Fruit fly (Drosophila melanogaster) whole organism, prepupa: ENCODE measurements around the gene CG4328.
A peak's percentile ranks its signal among the peaks of the same experiment; 100 is the strongest.

Experiments used
- Blimp-1 ChIP-seq: fragments of 200-800 bp; sonication (Bioruptor generic); optimal IDR thresholded peaks from 3 replicates; lab custom pipeline; 2017; ENCODE audit warnings: missing biosample characterization, missing genetic modification characterization, mild to moderate bottlenecking, moderate library complexity, missing genetic modification reagents
- CG10669 ChIP-seq: fragments of 200-800 bp; sonication (Bioruptor generic); optimal IDR thresholded peaks from 3 replicates; lab custom pipeline; 2018; ENCODE audit warnings: missing biosample characterization, mild to moderate bottlenecking, missing genetic modification characterization, moderate library complexity
- CG11294 ChIP-seq: fragments of 200-800 bp; sonication (Bioruptor generic); IDR thresholded peaks from 2 replicates; pipeline ENCODE4 v1.3.6; 2022; ENCODE audit warnings: missing biosample characterization, missing genetic modification characterization
- CG11762 ChIP-seq: fragments of 200-800 bp; sonication (Bioruptor generic); optimal IDR thresholded peaks from 3 replicates; lab custom pipeline; 2016; ENCODE audit warnings: missing biosample characterization, missing genetic modification characterization; ENCODE audit not compliant: insufficient read depth
- CG11902 ChIP-seq: fragments of 200-800 bp; sonication (Bioruptor generic); optimal IDR thresholded peaks from 3 replicates; lab custom pipeline; 2016; ENCODE audit warnings: missing biosample characterization, missing genetic modification characterization
- CG1621 ChIP-seq: fragments of 200-800 bp; sonication (Bioruptor generic); optimal IDR thresholded peaks from 3 replicates; lab custom pipeline; 2018; ENCODE audit warnings: missing biosample characterization, mild to moderate bottlenecking, missing genetic modification characterization
- CG16779 ChIP-seq: fragments of 200-800 bp; sonication (Bioruptor generic); optimal IDR thresholded peaks from 3 replicates; lab custom pipeline; 2017; ENCODE audit warnings: missing biosample characterization, mild to moderate bottlenecking, missing genetic modification characterization
- CG3032 ChIP-seq: fragments of 200-800 bp; optimal IDR thresholded peaks from 2 replicates; lab custom pipeline; 2019; ENCODE audit warnings: missing biosample characterization, mild to moderate bottlenecking, missing genetic modification characterization, moderate library complexity
- CG31627 ChIP-seq: fragments of 200-800 bp; sonication (Bioruptor generic); optimal IDR thresholded peaks from 3 replicates; lab custom pipeline; 2016; ENCODE audit warnings: missing biosample characterization, missing genetic modification characterization
- CG32006 ChIP-seq: fragments of 200-800 bp; sonication (Bioruptor generic); optimal IDR thresholded peaks from 3 replicates; lab custom pipeline; 2017; ENCODE audit warnings: missing biosample characterization, mild to moderate bottlenecking, missing genetic modification characterization
- CG34406 ChIP-seq: fragments of 200-800 bp; sonication (Bioruptor generic); optimal IDR thresholded peaks from 3 replicates; lab custom pipeline; 2016; ENCODE audit warnings: missing biosample characterization, missing genetic modification characterization
- CG4318 ChIP-seq: fragments of 200-800 bp; sonication (Bioruptor generic); optimal IDR thresholded peaks from 3 replicates; lab custom pipeline; 2017; ENCODE audit warnings: missing biosample characterization, mild to moderate bottlenecking, missing genetic modification characterization
- CG6792 ChIP-seq: fragments of 200-800 bp; sonication (Bioruptor generic); optimal IDR thresholded peaks from 3 replicates; lab custom pipeline; 2016; ENCODE audit warnings: missing biosample characterization, missing genetic modification characterization
- CG6808 ChIP-seq: fragments of 200-800 bp; sonication (Bioruptor generic); optimal IDR thresholded peaks from 3 replicates; lab custom pipeline; 2017; ENCODE audit warnings: missing biosample characterization, missing genetic modification characterization, mild to moderate bottlenecking, moderate library complexity, missing genetic modification reagents
- CG6854 ChIP-seq: fragments of 200-800 bp; sonication (Bioruptor generic); optimal IDR thresholded peaks from 2 replicates; lab custom pipeline; 2017; ENCODE audit warnings: missing biosample characterization, mild to moderate bottlenecking, missing genetic modification characterization
- CG8119 ChIP-seq: fragments of 200-800 bp; sonication (Bioruptor generic); IDR thresholded peaks from 3 replicates; pipeline ENCODE4 v1.3.6; 2022; ENCODE audit warnings: missing biosample characterization, missing genetic modification characterization
- CG8319 ChIP-seq: fragments of 200-800 bp; sonication (Bioruptor generic); optimal IDR thresholded peaks from 3 replicates; lab custom pipeline; 2016; ENCODE audit warnings: missing biosample characterization, missing genetic modification characterization
- CG8632 ChIP-seq: fragments of 200-800 bp; sonication (Bioruptor generic); optimal IDR thresholded peaks from 3 replicates; lab custom pipeline; 2016; ENCODE audit warnings: missing biosample characterization, missing genetic modification characterization
- CG9139 ChIP-seq: fragments of 200-800 bp; sonication (Bioruptor generic); optimal IDR thresholded peaks from 3 replicates; lab custom pipeline; 2017; ENCODE audit warnings: missing biosample characterization, mild to moderate bottlenecking, missing genetic modification characterization
- Eip75B ChIP-seq: fragments of 200-800 bp; sonication (Bioruptor generic); optimal IDR thresholded peaks from 3 replicates; lab custom pipeline; 2016; ENCODE audit warnings: missing biosample characterization, missing genetic modification characterization
- Eip78C ChIP-seq: fragments of 200-800 bp; sonication (Bioruptor generic); peaks from one replicate; lab custom pipeline; 2016; ENCODE audit warnings: missing biosample characterization, missing genetic modification characterization
- Ets21C ChIP-seq: fragments of 200-800 bp; sonication (Bioruptor generic); optimal IDR thresholded peaks from 3 replicates; lab custom pipeline; 2016; ENCODE audit warnings: missing biosample characterization, missing genetic modification characterization
- Ets96B ChIP-seq: fragments of 200-800 bp; optimal IDR thresholded peaks from 2 replicates; lab custom pipeline; 2019; ENCODE audit warnings: missing biosample characterization, mild to moderate bottlenecking, missing genetic modification characterization, moderate library complexity
- Gug ChIP-seq: fragments of 200-800 bp; sonication (Bioruptor generic); IDR thresholded peaks from 2 replicates; pipeline ENCODE4 v1.3.6; 2022; ENCODE audit warnings: missing biosample characterization, missing genetic modification characterization
- Hr38 ChIP-seq: sonication (Bioruptor generic); optimal IDR thresholded peaks from 2 replicates; lab custom pipeline; 2016; ENCODE audit warnings: missing biosample characterization, missing genetic modification characterization
- Hr39 ChIP-seq: fragments of 200-800 bp; sonication (Bioruptor generic); optimal IDR thresholded peaks from 2 replicates; lab custom pipeline; 2016; ENCODE audit warnings: missing biosample characterization, missing genetic modification characterization
- Hr4 ChIP-seq: fragments of 200-800 bp; sonication (Bioruptor generic); optimal IDR thresholded peaks from 3 replicates; lab custom pipeline; 2016; ENCODE audit warnings: missing biosample characterization, missing genetic modification characterization
- Lpt ChIP-seq: fragments of 200-800 bp; sonication (Bioruptor generic); optimal IDR thresholded peaks from 3 replicates; lab custom pipeline; 2016; ENCODE audit warnings: missing biosample characterization, missing genetic modification characterization
- Met ChIP-seq: fragments of 200-800 bp; sonication (Bioruptor generic); optimal IDR thresholded peaks from 3 replicates; lab custom pipeline; 2016; ENCODE audit warnings: missing biosample characterization, missing genetic modification characterization
- OdsH ChIP-seq: fragments of 200-800 bp; sonication (Bioruptor generic); optimal IDR thresholded peaks from 3 replicates; lab custom pipeline; 2016; ENCODE audit warnings: missing biosample characterization, missing genetic modification characterization
- Smox ChIP-seq: fragments of 200-800 bp; sonication (Bioruptor generic); optimal IDR thresholded peaks from 3 replicates; lab custom pipeline; 2016; ENCODE audit warnings: missing biosample characterization, missing genetic modification characterization
- Sox102F ChIP-seq: fragments of 200-800 bp; sonication (Bioruptor generic); optimal IDR thresholded peaks from 2 replicates; lab custom pipeline; 2016; ENCODE audit warnings: missing biosample characterization, mild to moderate bottlenecking, missing genetic modification characterization
- Sox15 ChIP-seq: fragments of 200-800 bp; sonication (Bioruptor generic); optimal IDR thresholded peaks from 3 replicates; lab custom pipeline; 2016; ENCODE audit warnings: missing biosample characterization, missing genetic modification characterization
- achi ChIP-seq: fragments of 200-800 bp; sonication (Bioruptor generic); optimal IDR thresholded peaks from 3 replicates; lab custom pipeline; 2016; ENCODE audit warnings: missing biosample characterization, missing genetic modification characterization
- acj6 ChIP-seq: fragments of 200-800 bp; sonication (Bioruptor generic); optimal IDR thresholded peaks from 3 replicates; lab custom pipeline; 2016; ENCODE audit warnings: missing biosample characterization, missing genetic modification characterization
- cyc ChIP-seq: fragments of 200-800 bp; sonication (Bioruptor generic); optimal IDR thresholded peaks from 3 replicates; lab custom pipeline; 2016; ENCODE audit warnings: missing biosample characterization, missing genetic modification characterization
- dac ChIP-seq: fragments of 200-800 bp; sonication (Bioruptor generic); optimal IDR thresholded peaks from 2 replicates; lab custom pipeline; 2017; ENCODE audit warnings: missing biosample characterization, mild to moderate bottlenecking, missing genetic modification characterization
- dsx ChIP-seq: fragments of 200-800 bp; optimal IDR thresholded peaks from 3 replicates; lab custom pipeline; 2019; ENCODE audit warnings: missing biosample characterization, mild to moderate bottlenecking, missing genetic modification characterization, moderate library complexity; ENCODE audit not compliant: poor library complexity, severe bottlenecking
- eg ChIP-seq: fragments of 200-800 bp; sonication (Bioruptor generic); IDR thresholded peaks from 3 replicates; pipeline ENCODE4 v1.3.6; 2022; ENCODE audit warnings: missing biosample characterization, missing genetic modification characterization
- esn ChIP-seq: fragments of 200-800 bp; sonication (Bioruptor generic); optimal IDR thresholded peaks from 2 replicates; lab custom pipeline; 2016; ENCODE audit warnings: missing biosample characterization, mild to moderate bottlenecking, missing genetic modification characterization, moderate library complexity
- fd85E ChIP-seq: fragments of 200-800 bp; sonication (Bioruptor generic); optimal IDR thresholded peaks from 3 replicates; lab custom pipeline; 2016; ENCODE audit warnings: missing biosample characterization, missing genetic modification characterization
- fkh ChIP-seq: fragments of 200-800 bp; sonication (Bioruptor generic); optimal IDR thresholded peaks from 3 replicates; lab custom pipeline; 2017; ENCODE audit warnings: missing biosample characterization, mild to moderate bottlenecking, missing genetic modification characterization, moderate library complexity
- lz ChIP-seq: fragments of 200-800 bp; sonication (Bioruptor generic); optimal IDR thresholded peaks from 3 replicates; lab custom pipeline; 2016; ENCODE audit warnings: missing biosample characterization, missing genetic modification characterization
- net ChIP-seq: fragments of 200-800 bp; sonication (Bioruptor generic); optimal IDR thresholded peaks from 3 replicates; lab custom pipeline; 2016; ENCODE audit warnings: missing biosample characterization, missing genetic modification characterization
- pdm3 ChIP-seq: fragments of 200-800 bp; sonication (Bioruptor generic); optimal IDR thresholded peaks from 3 replicates; lab custom pipeline; 2016; ENCODE audit warnings: missing biosample characterization, missing genetic modification characterization
- salr ChIP-seq, 2 experiments: fragments of 200-800 bp; sonication (Bioruptor generic); optimal IDR thresholded peaks; 3 replicates each; lab custom pipeline; 2016 to 2018; ENCODE audit warnings: missing biosample characterization in 2 of 2, missing genetic modification characterization in 2 of 2, mild to moderate bottlenecking in 1 of 2
- spab ChIP-seq: fragments of 200-800 bp; sonication (Bioruptor generic); optimal IDR thresholded peaks from 2 replicates; lab custom pipeline; 2017; ENCODE audit warnings: missing biosample characterization, mild to moderate bottlenecking, missing genetic modification characterization, missing genetic modification reagents
- ss ChIP-seq, 2 experiments: fragments of 200-800 bp; sonication (Bioruptor generic); optimal IDR thresholded peaks; 2 replicates in 1 of 2; 3 replicates in 1 of 2; lab custom pipeline; 2017 to 2018; ENCODE audit warnings: mild to moderate bottlenecking in 2 of 2, missing biosample characterization in 2 of 2, missing genetic modification characterization in 2 of 2, moderate library complexity in 1 of 2
- svp ChIP-seq: fragments of 200-800 bp; sonication (Bioruptor generic); peaks from one replicate; lab custom pipeline; 2016; ENCODE audit warnings: missing biosample characterization, missing genetic modification characterization
- vri ChIP-seq: fragments of 200-800 bp; sonication (Bioruptor generic); optimal IDR thresholded peaks from 3 replicates; lab custom pipeline; 2016; ENCODE audit warnings: missing biosample characterization, mild to moderate bottlenecking, missing genetic modification characterization

CG4328 gene

DNA sequence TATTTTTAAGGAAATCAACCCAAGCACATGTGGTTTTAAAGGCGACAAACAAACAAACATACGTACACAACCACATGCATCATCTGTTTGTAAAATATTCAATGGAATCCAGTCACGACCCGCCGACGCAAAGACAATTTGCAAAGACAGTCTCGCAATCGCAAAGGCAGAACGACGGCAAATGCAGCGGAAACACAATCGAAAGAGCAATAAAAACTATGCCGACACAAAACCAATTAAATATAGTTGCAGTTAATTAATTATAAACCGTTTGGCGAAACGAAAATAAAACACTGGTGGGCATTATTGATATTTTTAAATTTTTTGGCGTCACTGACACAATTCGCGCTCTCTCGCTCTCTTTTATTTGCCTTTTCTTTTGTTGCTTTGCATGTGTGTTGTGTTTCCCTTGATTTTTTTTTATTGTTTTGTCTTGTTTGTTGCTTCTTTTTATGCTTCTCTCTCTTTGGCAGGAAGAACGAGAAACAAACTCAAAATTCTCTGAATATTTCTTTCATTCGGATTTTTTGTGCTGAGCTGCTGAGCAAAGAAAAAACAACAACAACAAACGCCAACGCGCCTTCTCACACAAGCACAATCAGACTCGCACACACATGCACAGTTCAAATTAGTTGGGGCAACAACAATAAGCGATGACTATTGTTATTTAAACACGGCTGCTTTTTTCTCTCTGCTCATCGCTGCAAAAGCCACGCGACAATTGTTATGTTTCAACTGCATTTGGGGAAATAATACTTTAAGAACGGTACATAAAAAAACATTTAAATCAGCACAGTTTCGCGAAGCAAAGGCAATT is 30.2 kb downstream of the CG4328 start:
- TF ChIP-seq CG10669 (GFP tag; lab: Kevin White, UChicago) (peak; percentile 43), CG11294 (peak; percentile 24; the same call in 1 of the 2 replicates), CG8632 (peak; percentile 11), Eip75B (no peak), esn (GFP tag; lab: Kevin White, UChicago) (peak; percentile 8), Sox15 (no peak), CG32006 (GFP tag; lab: Kevin White, UChicago) (peak; percentile 41), achi (GFP tag; lab: Kevin White, UChicago) (peak; percentile 49), eg (GFP tag; lab: Robert Waterston, UW) (peak; percentile 91), pdm3 (GFP tag; lab: Kevin White, UChicago) (no peak), Hr38 (GFP tag; lab: Kevin White, UChicago) (no peak), Hr4 (GFP tag; lab: Kevin White, UChicago) (no peak), CG8319 (GFP tag; lab: Kevin White, UChicago) (no peak), fd85E (GFP tag; lab: Kevin White, UChicago) (no peak), CG4318 (GFP tag; lab: Kevin White, UChicago) (no peak), Sox102F (peak; percentile 28), Gug (GFP tag; lab: Robert Waterston, UW) (peak; percentile 43; the same call in 1 of the 2 replicates), acj6 (GFP tag; lab: Kevin White, UChicago) (no peak), CG11762 (GFP tag; lab: Kevin White, UChicago) (peak; percentile 9), Hr39 (GFP tag; lab: Kevin White, UChicago) (no peak), CG6808 (GFP tag; lab: Kevin White, UChicago) (peak; percentile 83), salr (GFP tag; optimal IDR thresholded peaks at IDR 0.05; lab: Kevin White, UChicago) (peak in 1 of 2 experiments; percentile 69), dac (GFP tag; lab: Kevin White, UChicago) (no peak), Smox (GFP tag; lab: Kevin White, UChicago) (no peak), lz (no peak), net (GFP tag; lab: Kevin White, UChicago) (peak; percentile 64), CG9139 (GFP tag; lab: Kevin White, UChicago) (peak; percentile 83), CG31627 (GFP tag; lab: Kevin White, UChicago) (no peak), CG8119 (GFP tag; lab: Robert Waterston, UW) (peak; percentile 87), vri (GFP tag; lab: Kevin White, UChicago) (no peak), Blimp-1 (GFP tag; lab: Kevin White, UChicago) (peak; percentile 16), CG6854 (peak; percentile 70), CG1621 (tag; lab: Kevin White, UChicago) (peak; percentile 11), Ets21C (GFP tag; lab: Kevin White, UChicago) (no peak), ss (GFP tag; optimal IDR thresholded peaks at IDR 0.05; lab: Kevin White, UChicago) (peak; percentile 84 to 90), cyc (GFP tag; lab: Kevin White, UChicago) (no peak), CG11902 (GFP tag; lab: Kevin White, UChicago) (no peak), dsx (GFP tag; lab: Kevin White, UChicago) (peak; percentile 19), CG6792 (GFP tag; lab: Kevin White, UChicago) (no peak), svp (peak; percentile 50), OdsH (peak; percentile 4), Ets96B (tag; lab: Kevin White, UChicago) (peak; percentile 59), Met (GFP tag; lab: Kevin White, UChicago) (peak; percentile 3), spab (GFP tag; lab: Kevin White, UChicago) (peak; percentile 72), CG3032 (tag; lab: Kevin White, UChicago) (peak; percentile 51), Lpt (peak; percentile 64), fkh (peak; percentile 62), CG34406 (GFP tag; lab: Kevin White, UChicago) (peak; percentile 11), Eip78C (GFP tag; lab: Kevin White, UChicago) (peak; percentile 65), CG16779 (tag; lab: Kevin White, UChicago) (peak; percentile 80)
